Fruit fly (Drosophila melanogaster): Measurements from ENCODE around the gene Act5C.

DNA sequence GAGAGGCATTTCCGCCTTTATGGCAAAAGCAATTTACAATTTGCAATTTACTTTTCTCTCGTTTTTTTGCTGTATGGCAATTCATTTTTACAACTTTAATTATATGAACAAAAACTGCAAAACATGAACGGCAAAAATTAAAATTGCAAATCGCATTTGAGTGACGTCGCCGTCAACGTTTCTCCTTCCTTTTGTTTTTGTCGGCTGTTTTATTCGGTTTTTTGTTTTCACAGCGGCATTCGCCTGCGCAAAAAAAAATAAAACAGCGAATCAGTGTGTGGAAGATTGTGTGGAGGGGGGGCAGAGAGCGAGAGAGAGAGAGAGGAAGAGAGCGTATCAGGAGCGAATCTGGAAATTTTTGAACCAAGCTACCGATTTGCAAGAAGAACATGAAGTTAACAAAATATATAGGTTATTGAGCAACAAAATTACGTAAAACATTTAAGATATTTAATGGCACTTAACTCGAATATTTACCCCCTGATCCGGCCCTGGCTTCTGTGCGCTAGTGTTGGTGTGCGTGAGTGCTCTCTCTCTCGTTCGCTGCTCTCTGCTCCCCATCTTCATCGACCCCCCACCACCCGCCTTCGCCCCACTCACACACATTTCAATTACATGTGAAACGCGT lies 18.0 kb downstream of the Act5C start:
- TF ChIP-seq CG1621 (tag; optimal IDR thresholded peaks at IDR 0.05) = peak; percentile 99
- TF ChIP-seq CG9139 (GFP tag; optimal IDR thresholded peaks at IDR 0.05) = peak; percentile 99
- peak; percentile 100 for TF ChIP-seq acj6 (GFP tag; optimal IDR thresholded peaks at IDR 0.05)
- peak; percentile 99 for TF ChIP-seq CG8632 (GFP tag; optimal IDR thresholded peaks at IDR 0.05)
- TF ChIP-seq pdm3 (GFP tag; optimal IDR thresholded peaks at IDR 0.05) = peak; percentile 100
- TF ChIP-seq Blimp-1 (GFP tag; optimal IDR thresholded peaks at IDR 0.05) = peak; percentile 96
